Fruit fly (Drosophila melanogaster) whole organism, embryonic: ENCODE data around the gene Idgf4.

Experiments used
- ATbp ChIP-seq: fragments of 200-800 bp; sonication (Bioruptor generic); optimal IDR thresholded peaks from 2 replicates; lab custom pipeline; 2017; ENCODE audit warnings: missing biosample characterization, mild to moderate bottlenecking, missing genetic modification characterization, missing genetic modification reagents
- CG11085 ChIP-seq: fragments of 200-800 bp; sonication (Bioruptor generic); IDR thresholded peaks from 2 replicates; pipeline ENCODE4 v1.3.6; 2022; ENCODE audit warnings: missing biosample characterization, missing genetic modification characterization
- CG11093 ChIP-seq: fragments of 200-800 bp; sonication (Bioruptor generic); IDR thresholded peaks from 3 replicates; pipeline ENCODE4 v1.3.6; 2022; ENCODE audit warnings: missing biosample characterization, missing genetic modification characterization
- CG11398 ChIP-seq: fragments of 200-800 bp; sonication (Bioruptor generic); optimal IDR thresholded peaks from 2 replicates; lab custom pipeline; 2016; ENCODE audit warnings: missing biosample characterization, missing genetic modification characterization
- CG12155 ChIP-seq: fragments of 200-800 bp; sonication (Bioruptor generic); optimal IDR thresholded peaks from 3 replicates; lab custom pipeline; 2016; ENCODE audit warnings: missing biosample characterization, missing genetic modification characterization
- CG1233 ChIP-seq: fragments of 200-800 bp; sonication (Bioruptor generic); optimal IDR thresholded peaks from 4 replicates; lab custom pipeline; 2018; ENCODE audit warnings: missing biosample characterization, mild to moderate bottlenecking, missing genetic modification characterization
- CG14441 ChIP-seq: fragments of 200-800 bp; sonication (Bioruptor generic); IDR thresholded peaks from 2 replicates; pipeline ENCODE4 v1.3.6; 2022; ENCODE audit warnings: missing biosample characterization, missing genetic modification characterization
- CG14710 ChIP-seq: fragments of 200-800 bp; sonication (Bioruptor generic); optimal IDR thresholded peaks from 3 replicates; lab custom pipeline; 2019; ENCODE audit warnings: missing biosample characterization, mild to moderate bottlenecking, missing genetic modification characterization, moderate library complexity
- CG15269 ChIP-seq: fragments of 200-800 bp; sonication (Bioruptor generic); optimal IDR thresholded peaks from 2 replicates; lab custom pipeline; 2018; ENCODE audit warnings: missing biosample characterization, mild to moderate bottlenecking, missing genetic modification characterization, moderate library complexity
- CG16813 ChIP-seq: fragments of 200-800 bp; sonication (Bioruptor generic); IDR thresholded peaks from 3 replicates; pipeline ENCODE4 v1.3.6; 2022; ENCODE audit warnings: missing biosample characterization, missing genetic modification characterization; ENCODE audit not compliant: partially characterized antibody
- CG18011 ChIP-seq: fragments of 200-800 bp; sonication (Bioruptor generic); optimal IDR thresholded peaks from 2 replicates; lab custom pipeline; 2017; ENCODE audit warnings: missing biosample characterization, missing genetic modification characterization, mild to moderate bottlenecking, moderate library complexity, missing genotype
- CG2678 ChIP-seq: fragments of 200-800 bp; sonication (Bioruptor generic); optimal IDR thresholded peaks from 3 replicates; lab custom pipeline; 2019; ENCODE audit warnings: missing biosample characterization, mild to moderate bottlenecking, missing genetic modification characterization, moderate library complexity
- CG2712 ChIP-seq: fragments of 200-800 bp; optimal IDR thresholded peaks from 3 replicates; lab custom pipeline; 2019; ENCODE audit warnings: missing biosample characterization, mild to moderate bottlenecking, missing genetic modification characterization, moderate library complexity
- CG33213 ChIP-seq: fragments of 200-800 bp; sonication (Bioruptor generic); optimal IDR thresholded peaks from 3 replicates; lab custom pipeline; 2016; ENCODE audit warnings: missing biosample characterization, missing genetic modification characterization
- CG42726 ChIP-seq: fragments of 200-800 bp; sonication (Bioruptor generic); IDR thresholded peaks from 2 replicates; pipeline ENCODE4 v1.3.6; 2022; ENCODE audit warnings: missing biosample characterization, missing genetic modification characterization; ENCODE audit not compliant: partially characterized antibody
- CG4854 ChIP-seq: fragments of 200-800 bp; sonication (Bioruptor generic); optimal IDR thresholded peaks from 2 replicates; lab custom pipeline; 2016; ENCODE audit warnings: missing biosample characterization, missing genetic modification characterization, inconsistent platforms
- CG7839 ChIP-seq: fragments of 200-800 bp; sonication (Bioruptor generic); optimal IDR thresholded peaks from 3 replicates; lab custom pipeline; 2018; ENCODE audit warnings: missing biosample characterization, mild to moderate bottlenecking, missing genetic modification characterization, moderate library complexity
- CG8359 ChIP-seq: fragments of 200-800 bp; sonication (Bioruptor generic); optimal IDR thresholded peaks from 2 replicates; lab custom pipeline; 2017; ENCODE audit warnings: missing biosample characterization, mild to moderate bottlenecking, missing genetic modification characterization, borderline replicate concordance
- CTCF ChIP-seq: fragments of 200-800 bp; sonication (Bioruptor generic); optimal IDR thresholded peaks from 2 replicates; lab custom pipeline; 2017; ENCODE audit warnings: missing biosample characterization, mild to moderate bottlenecking, missing genetic modification characterization, moderate library complexity
- H15 ChIP-seq: fragments of 200-800 bp; sonication (Bioruptor generic); IDR thresholded peaks from 3 replicates; pipeline ENCODE4 v1.3.6; 2022; ENCODE audit warnings: missing biosample characterization, missing genetic modification characterization
- HLH3B ChIP-seq: fragments of 200-800 bp; sonication (Bioruptor generic); IDR thresholded peaks from 2 replicates; pipeline ENCODE4 v1.3.6; 2022; ENCODE audit warnings: missing biosample characterization, missing genetic modification characterization
- Hsf ChIP-seq: fragments of 200-800 bp; sonication (Bioruptor generic); optimal IDR thresholded peaks from 3 replicates; lab custom pipeline; 2016; ENCODE audit warnings: missing biosample characterization, missing genetic modification characterization
- Med ChIP-seq: fragments of 200-800 bp; sonication (Bioruptor generic); peaks from one replicate; lab custom pipeline; 2016; ENCODE audit warnings: missing biosample characterization, missing genetic modification characterization, mild to moderate bottlenecking, inconsistent platforms, moderate library complexity
- Ptx1 ChIP-seq: fragments of 200-800 bp; sonication (Bioruptor generic); IDR thresholded peaks from 2 replicates; pipeline ENCODE4 v1.3.6; 2022; ENCODE audit warnings: missing biosample characterization, missing genetic modification characterization
- Sox100B ChIP-seq: fragments of 200-800 bp; sonication (Bioruptor generic); optimal IDR thresholded peaks from 3 replicates; lab custom pipeline; 2018; ENCODE audit warnings: missing biosample characterization, mild to moderate bottlenecking, missing genetic modification characterization
- Sry-δ ChIP-seq: fragments of 200-800 bp; sonication (Bioruptor generic); optimal IDR thresholded peaks from 2 replicates; lab custom pipeline; 2016; ENCODE audit warnings: missing biosample characterization, missing genetic modification characterization
- ara ChIP-seq: fragments of 200-800 bp; sonication (Bioruptor generic); IDR thresholded peaks from 2 replicates; pipeline ENCODE4 v1.3.6; 2022; ENCODE audit warnings: missing biosample characterization, missing genetic modification characterization
- btn ChIP-seq: fragments of 200-800 bp; sonication (Bioruptor generic); optimal IDR thresholded peaks from 2 replicates; lab custom pipeline; 2016; ENCODE audit warnings: missing biosample characterization, missing genetic modification characterization
- chif ChIP-seq, 2 experiments: fragments of 200-800 bp; sonication (Bioruptor generic); optimal IDR thresholded peaks; 3 replicates each; lab custom pipeline; 2016; ENCODE audit warnings: missing biosample characterization in 2 of 2, missing genetic modification characterization in 2 of 2
- chinmo ChIP-seq: fragments of 200-800 bp; sonication (Bioruptor generic); IDR thresholded peaks from 4 replicates; pipeline ENCODE4 v1.3.6; 2022; ENCODE audit warnings: missing biosample characterization, missing genetic modification characterization; ENCODE audit not compliant: partially characterized antibody
- dan ChIP-seq: fragments of 200-800 bp; sonication (Bioruptor generic); IDR thresholded peaks from 2 replicates; pipeline ENCODE4 v1.3.6; 2022; ENCODE audit warnings: missing biosample characterization, missing genetic modification characterization
- dati ChIP-seq: fragments of 200-800 bp; sonication (Bioruptor generic); IDR thresholded peaks from 2 replicates; pipeline ENCODE4 v1.3.6; 2022; ENCODE audit warnings: missing biosample characterization, missing genetic modification characterization
- dmrt11E ChIP-seq: fragments of 200-800 bp; sonication (Bioruptor generic); optimal IDR thresholded peaks from 3 replicates; lab custom pipeline; 2018; ENCODE audit warnings: missing biosample characterization, mild to moderate bottlenecking, missing genetic modification characterization, moderate library complexity
- dmrt99B ChIP-seq: fragments of 200-800 bp; sonication (Bioruptor generic); optimal IDR thresholded peaks from 2 replicates; lab custom pipeline; 2018; ENCODE audit warnings: missing biosample characterization, mild to moderate bottlenecking, missing genetic modification characterization, moderate library complexity
- dysf ChIP-seq: fragments of 200-800 bp; sonication (Bioruptor generic); IDR thresholded peaks from 3 replicates; pipeline ENCODE4 v1.3.6; 2022; ENCODE audit warnings: missing biosample characterization, missing genetic modification characterization
- fd102C ChIP-seq: fragments of 200-800 bp; sonication (Bioruptor generic); optimal IDR thresholded peaks from 2 replicates; lab custom pipeline; 2018; ENCODE audit warnings: missing biosample characterization, mild to moderate bottlenecking, missing genetic modification characterization, moderate library complexity
- ftz-f1 ChIP-seq: fragments of 200-800 bp; sonication (Bioruptor generic); optimal IDR thresholded peaks from 2 replicates; lab custom pipeline; 2016; ENCODE audit warnings: missing biosample characterization, missing genetic modification characterization
- gce ChIP-seq: fragments of 200-800 bp; sonication (Bioruptor generic); IDR thresholded peaks from 3 replicates; pipeline ENCODE4 v1.3.6; 2022; ENCODE audit warnings: missing biosample characterization, missing genetic modification characterization
- her ChIP-seq: fragments of 200-800 bp; sonication (Bioruptor generic); optimal IDR thresholded peaks from 2 replicates; lab custom pipeline; 2016; ENCODE audit warnings: missing biosample characterization, missing genetic modification characterization
- klu ChIP-seq: fragments of 200-800 bp; sonication (Bioruptor generic); IDR thresholded peaks from 2 replicates; pipeline ENCODE4 v1.3.6; 2022; ENCODE audit warnings: missing biosample characterization, missing genetic modification characterization
- knrl ChIP-seq: fragments of 200-800 bp; sonication (Bioruptor generic); IDR thresholded peaks from 3 replicates; pipeline ENCODE4 v1.3.6; 2022; ENCODE audit warnings: missing biosample characterization, missing genetic modification characterization; ENCODE audit not compliant: partially characterized antibody
- lbe ChIP-seq: fragments of 200-800 bp; sonication (Bioruptor generic); optimal IDR thresholded peaks from 2 replicates; lab custom pipeline; 2016; ENCODE audit warnings: missing biosample characterization, mild to moderate bottlenecking, missing genetic modification characterization
- mam ChIP-seq: fragments of 200-800 bp; sonication (Bioruptor generic); optimal IDR thresholded peaks from 3 replicates; lab custom pipeline; 2016; ENCODE audit warnings: missing biosample characterization, missing genetic modification characterization
- nau ChIP-seq: fragments of 200-800 bp; sonication (Bioruptor generic); optimal IDR thresholded peaks from 3 replicates; lab custom pipeline; 2017; ENCODE audit warnings: missing biosample characterization, mild to moderate bottlenecking, missing genetic modification characterization, missing genetic modification reagents
- p53 ChIP-seq: fragments of 200-800 bp; sonication (Bioruptor generic); optimal IDR thresholded peaks from 2 replicates; lab custom pipeline; 2016; ENCODE audit warnings: missing biosample characterization, missing genetic modification characterization
- rib ChIP-seq: fragments of 200-800 bp; sonication (Bioruptor generic); IDR thresholded peaks from 2 replicates; pipeline ENCODE4 v1.3.6; 2022; ENCODE audit warnings: missing biosample characterization, missing genetic modification characterization
- shn ChIP-seq: fragments of 200-800 bp; sonication (Bioruptor generic); optimal IDR thresholded peaks from 3 replicates; lab custom pipeline; 2016; ENCODE audit warnings: missing biosample characterization, missing genetic modification characterization
- tgo ChIP-seq: fragments of 200-800 bp; sonication (Bioruptor generic); IDR thresholded peaks from 3 replicates; pipeline ENCODE4 v1.3.6; 2022; ENCODE audit warnings: missing biosample characterization, missing genetic modification characterization
- trem ChIP-seq: fragments of 200-800 bp; optimal IDR thresholded peaks from 3 replicates; lab custom pipeline; 2019; ENCODE audit warnings: missing biosample characterization, mild to moderate bottlenecking, missing genetic modification characterization, moderate library complexity
- tx ChIP-seq: fragments of 200-800 bp; sonication (Bioruptor generic); optimal IDR thresholded peaks from 2 replicates; lab custom pipeline; 2016; ENCODE audit warnings: missing biosample characterization, missing genetic modification characterization
- vfl ChIP-seq: fragments of 200-800 bp; sonication (Bioruptor generic); optimal IDR thresholded peaks from 2 replicates; lab custom pipeline; 2016; ENCODE audit warnings: missing biosample characterization, missing genetic modification characterization

The Idgf4 gene

DNA sequence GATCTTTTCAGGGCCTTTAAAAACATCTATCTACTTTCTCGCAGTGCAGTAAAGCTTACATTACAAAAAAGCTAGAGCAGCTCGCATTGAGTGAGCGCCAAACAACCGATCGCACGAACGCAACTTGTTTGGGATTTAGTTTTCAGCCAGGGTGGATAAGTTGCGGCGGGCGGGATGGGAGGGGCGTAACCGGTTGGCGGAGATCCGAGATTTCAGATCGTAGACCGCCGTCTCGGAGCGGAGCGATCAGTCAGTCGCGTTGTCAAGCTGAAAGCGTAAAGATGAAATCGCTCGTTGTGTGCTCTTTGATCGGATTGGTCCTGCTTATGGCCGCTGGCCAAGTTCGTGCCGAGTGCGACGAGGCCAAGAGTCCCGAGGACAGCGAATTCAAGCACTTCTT, 46.5 kb downstream of the Idgf4 start, which contains the start of gene CG9691 (continued):
- TF ChIP-seq Sry-δ (no peak), CG7839 (peak; percentile 8), rib (no peak), dmrt99B (tag; lab: Kevin White, UChicago) (peak; percentile 3), gce (no peak), p53 (no peak), Sox100B (GFP tag; lab: Kevin White, UChicago) (no peak), klu (GFP tag; lab: Robert Waterston, UW) (no peak), tx (GFP tag; lab: Kevin White, UChicago) (no peak), Ptx1 (GFP tag; lab: Robert Waterston, UW) (no peak), chif (GFP tag; optimal IDR thresholded peaks at IDR 0.05; lab: Kevin White, UChicago) (no peak), her (GFP tag; lab: Kevin White, UChicago) (no peak), HLH3B (GFP tag; lab: Robert Waterston, UW) (no peak), CG11085 (GFP tag; lab: Robert Waterston, UW) (no peak), CG14441 (GFP tag; lab: Robert Waterston, UW) (no peak), H15 (no peak), dysf (GFP tag; lab: Robert Waterston, UW) (peak; percentile 32; the same call in 1 of the 3 replicates), CG12155 (GFP tag; lab: Kevin White, UChicago) (no peak), ftz-f1 (GFP tag; lab: Kevin White, UChicago) (no peak), CTCF (GFP tag; lab: Kevin White, UChicago) (no peak), ATbp (GFP tag; lab: Kevin White, UChicago) (no peak), CG2678 (peak; percentile 26), mam (GFP tag; lab: Kevin White, UChicago) (no peak), Med (peak; percentile 3), CG2712 (tag; lab: Kevin White, UChicago) (peak; percentile 2), dmrt11E (tag; lab: Kevin White, UChicago) (no peak), CG11093 (no peak), CG1233 (GFP tag; lab: Kevin White, UChicago) (no peak), shn (GFP tag; lab: Kevin White, UChicago) (no peak), CG8359 (GFP tag; lab: Kevin White, UChicago) (no peak), CG18011 (GFP tag; lab: Kevin White, UChicago) (no peak), btn (GFP tag; lab: Kevin White, UChicago) (no peak), CG4854 (no peak), CG42726 (GFP tag; lab: Robert Waterston, UW) (no peak), CG14710 (no peak), tgo (GFP tag; lab: Robert Waterston, UW) (no peak), chinmo (0 out of 4 replicates have a peak, but pooled peaks have one; percentile 40), dati (GFP tag; lab: Robert Waterston, UW) (no peak), trem (tag; lab: Kevin White, UChicago) (no peak), Hsf (GFP tag; lab: Kevin White, UChicago) (no peak), CG15269 (tag; lab: Kevin White, UChicago) (no peak), dan (GFP tag; lab: Robert Waterston, UW) (no peak), ara (no peak), knrl (GFP tag; lab: Robert Waterston, UW) (no peak), vfl (no peak), lbe (GFP tag; lab: Kevin White, UChicago) (no peak), fd102C (GFP tag; lab: Kevin White, UChicago) (no peak), nau (no peak), CG33213 (no peak), CG16813 (GFP tag; lab: Robert Waterston, UW) (no peak), CG11398 (GFP tag; lab: Kevin White, UChicago) (no peak)
- TF ChIP-seq, all 482 proteins: peak for 29
